Worm (Caenorhabditis elegans) whole organism, L2 larva: ENCODE measurements around the gene che-2.

Experiments used
- C34F6.9 ChIP-seq: fragments of 150-350 bp; optimal IDR thresholded peaks from 2 replicates; lab custom pipeline; 2014; ENCODE audit warnings: missing biosample characterization, missing genetic modification characterization
- F13H6.1 ChIP-seq: sonication (generic microtip); optimal IDR thresholded peaks from 2 replicates; lab custom pipeline; 2016; ENCODE audit warnings: missing genetic modification characterization, missing compliant biosample characterization
- Y55F3AM.14 ChIP-seq: fragments of 200-800 bp; sonication (Bioruptor generic); optimal IDR thresholded peaks from 2 replicates; lab custom pipeline; 2018; ENCODE audit warnings: mild to moderate bottlenecking, missing genetic modification characterization, missing compliant biosample characterization
- ZK546.5 ChIP-seq: sonication (generic microtip); optimal IDR thresholded peaks from 2 replicates; lab custom pipeline; 2017; ENCODE audit warnings: missing biosample characterization, missing genetic modification characterization
- alr-1 ChIP-seq: fragments of 150-350 bp; optimal IDR thresholded peaks from 2 replicates; lab custom pipeline; 2014; ENCODE audit warnings: missing biosample characterization, missing genetic modification characterization
- aly-2 ChIP-seq: fragments of 150-350 bp; optimal IDR thresholded peaks from 2 replicates; lab custom pipeline; 2014; ENCODE audit warnings: missing biosample characterization, missing genetic modification characterization
- ama-1 ChIP-seq: fragments of 150-350 bp; optimal IDR thresholded peaks from 2 replicates; lab custom pipeline; 2018; ENCODE audit warnings: inconsistent platforms
- blmp-1 ChIP-seq: sonication (generic microtip); optimal IDR thresholded peaks from 2 replicates; lab custom pipeline; 2017; ENCODE audit warnings: missing genetic modification characterization, mild to moderate bottlenecking, missing compliant biosample characterization, antibody characterized with exemption, moderate library complexity; ENCODE audit not compliant: insufficient read depth
- ceh-16 ChIP-seq: fragments of 150-350 bp; optimal IDR thresholded peaks from 2 replicates; lab custom pipeline; 2014; ENCODE audit warnings: missing biosample characterization, missing genetic modification characterization
- ceh-82 ChIP-seq: fragments of 150-350 bp; optimal IDR thresholded peaks from 2 replicates; lab custom pipeline; 2014; ENCODE audit warnings: missing biosample characterization, missing genetic modification characterization
- crh-2 ChIP-seq: sonication (generic microtip); optimal IDR thresholded peaks from 2 replicates; lab custom pipeline; 2017; ENCODE audit warnings: missing biosample characterization, missing genetic modification characterization
- dmd-4 ChIP-seq: sonication (generic microtip); optimal IDR thresholded peaks from 2 replicates; lab custom pipeline; 2017; ENCODE audit warnings: missing biosample characterization, missing genetic modification characterization
- egl-27 ChIP-seq: sonication (generic microtip); optimal IDR thresholded peaks from 3 replicates; lab custom pipeline; 2017; ENCODE audit warnings: missing biosample characterization, missing genetic modification reagents, missing genetic modification characterization
- elt-1 ChIP-seq: fragments of 150-350 bp; optimal IDR thresholded peaks from 2 replicates; lab custom pipeline; 2014; ENCODE audit warnings: missing biosample characterization, missing genetic modification characterization
- fos-1 ChIP-seq: fragments of 150-350 bp; optimal IDR thresholded peaks from 2 replicates; lab custom pipeline; 2014; ENCODE audit warnings: missing biosample characterization, missing genetic modification characterization
- gmeb-1 ChIP-seq: fragments of 150-350 bp; optimal IDR thresholded peaks from 2 replicates; lab custom pipeline; 2014; ENCODE audit warnings: missing biosample characterization, missing genetic modification characterization
- lin-13 ChIP-seq: fragments of 150-350 bp; optimal IDR thresholded peaks from 2 replicates; lab custom pipeline; 2014; ENCODE audit warnings: missing biosample characterization, missing genetic modification reagents, missing genetic modification characterization
- lin-39 ChIP-seq: fragments of 150-350 bp; optimal IDR thresholded peaks from 2 replicates; lab custom pipeline; 2014; ENCODE audit warnings: missing biosample characterization, missing genetic modification reagents, missing genetic modification characterization
- lsy-2 ChIP-seq, 2 experiments: fragments of 150-350 bp in 1 of 2; sonication (generic microtip) in 1 of 2; optimal IDR thresholded peaks; 2 replicates each; lab custom pipeline; 2014 to 2017; ENCODE audit warnings: missing biosample characterization in 2 of 2, missing genetic modification characterization in 2 of 2
- mab-5 ChIP-seq: fragments of 150-350 bp; optimal IDR thresholded peaks from 2 replicates; lab custom pipeline; 2014; ENCODE audit warnings: missing biosample characterization, missing genetic modification characterization
- mbf-1 ChIP-seq: sonication (generic microtip); optimal IDR thresholded peaks from 2 replicates; lab custom pipeline; 2017; ENCODE audit warnings: missing biosample characterization, missing genetic modification characterization
- nhr-11 ChIP-seq: fragments of 150-350 bp; optimal IDR thresholded peaks from 2 replicates; lab custom pipeline; 2014; ENCODE audit warnings: missing biosample characterization, missing genetic modification characterization
- nhr-12 ChIP-seq: fragments of 150-350 bp; optimal IDR thresholded peaks from 2 replicates; lab custom pipeline; 2014; ENCODE audit warnings: missing biosample characterization, missing genetic modification characterization
- nhr-129 ChIP-seq: fragments of 150-350 bp; optimal IDR thresholded peaks from 2 replicates; lab custom pipeline; 2014; ENCODE audit warnings: missing biosample characterization, missing genetic modification characterization
- nhr-23 ChIP-seq: fragments of 150-350 bp; optimal IDR thresholded peaks from 2 replicates; lab custom pipeline; 2014; ENCODE audit warnings: missing biosample characterization, missing genetic modification reagents, missing genetic modification characterization
- nhr-237 ChIP-seq: fragments of 150-350 bp; optimal IDR thresholded peaks from 2 replicates; lab custom pipeline; 2014; ENCODE audit warnings: missing biosample characterization, missing genetic modification characterization
- nhr-25 ChIP-seq: fragments of 150-350 bp; sonication (generic microtip); optimal IDR thresholded peaks from 3 replicates; lab custom pipeline; 2014; ENCODE audit warnings: missing biosample characterization, missing genetic modification characterization
- nhr-6 ChIP-seq: fragments of 150-350 bp; optimal IDR thresholded peaks from 2 replicates; lab custom pipeline; 2014; ENCODE audit warnings: missing biosample characterization, missing genetic modification characterization
- nhr-77 ChIP-seq: fragments of 150-350 bp; optimal IDR thresholded peaks from 2 replicates; lab custom pipeline; 2014; ENCODE audit warnings: missing biosample characterization, missing genetic modification characterization
- peb-1 ChIP-seq: fragments of 150-350 bp; optimal IDR thresholded peaks from 2 replicates; lab custom pipeline; 2014; ENCODE audit warnings: missing biosample characterization, missing genetic modification characterization
- sem-4 ChIP-seq: fragments of 150-350 bp; optimal IDR thresholded peaks from 2 replicates; lab custom pipeline; 2014; ENCODE audit warnings: missing biosample characterization, missing genetic modification reagents, missing genetic modification characterization
- snpc-4 ChIP-seq: fragments of 150-350 bp; optimal IDR thresholded peaks from 2 replicates; lab custom pipeline; 2014; ENCODE audit warnings: missing biosample characterization, missing genetic modification characterization
- unc-55 ChIP-seq: fragments of 150-350 bp; sonication (generic microtip); optimal IDR thresholded peaks from 3 replicates; lab custom pipeline; 2014; ENCODE audit warnings: missing biosample characterization, missing genetic modification reagents, missing genetic modification characterization
- unc-62 ChIP-seq: fragments of 150-350 bp; optimal IDR thresholded peaks from 2 replicates; lab custom pipeline; 2014; ENCODE audit warnings: missing biosample characterization, missing genetic modification reagents, missing genetic modification characterization
- zag-1 ChIP-seq: fragments of 150-350 bp; optimal IDR thresholded peaks from 2 replicates; lab custom pipeline; 2014; ENCODE audit warnings: missing biosample characterization, missing genetic modification characterization
- ztf-1 ChIP-seq: fragments of 200-800 bp; sonication (Bioruptor generic); conservative IDR thresholded peaks from 2 replicates; pipeline ENCODE4 v1.3.6; 2022; ENCODE audit warnings: missing genetic modification characterization, missing compliant biosample characterization
- ztf-11 ChIP-seq: sonication (generic microtip); optimal IDR thresholded peaks from 2 replicates; lab custom pipeline; 2017; ENCODE audit warnings: missing biosample characterization, missing genetic modification characterization
- ztf-4 ChIP-seq: fragments of 150-350 bp; optimal IDR thresholded peaks from 2 replicates; lab custom pipeline; 2014; ENCODE audit warnings: missing biosample characterization, missing genetic modification characterization

che-2 gene

ce11 chrX:506848-507247 is 25.6 kb downstream of the che-2 start, which contains the start of gene B0310.2:
Gene B0310.2 (minus strand): TSS chrX:506948.
- no peak for TF ChIP-seq snpc-4 (tag; lab: Kevin White, UChicago)
- no peak for TF ChIP-seq ztf-4 (tag; lab: Kevin White, UChicago)
- no peak for TF ChIP-seq nhr-12
- no peak for TF ChIP-seq nhr-129 (tag; lab: Kevin White, UChicago)
- TF ChIP-seq fos-1 (tag; lab: Kevin White, UChicago) = no peak
- no peak for TF ChIP-seq lin-39
- no peak for TF ChIP-seq ZK546.5 (tag; lab: Kevin White, UChicago)
- TF ChIP-seq ztf-1 (GFP tag; lab: Robert Waterston, UW) = no peak
- TF ChIP-seq peb-1 (tag; lab: Kevin White, UChicago) = no peak
- TF ChIP-seq blmp-1 (tag; lab: Kevin White, UChicago) = no peak
- no peak for TF ChIP-seq crh-2
- TF ChIP-seq alr-1 (tag; lab: Kevin White, UChicago) = no peak
- no peak for TF ChIP-seq F13H6.1 (tag; lab: Kevin White, UChicago)
- TF ChIP-seq ceh-16 = no peak
- TF ChIP-seq ztf-11 = no peak

- TF ChIP-seq mab-5 (tag; lab: Kevin White, UChicago) (no peak), lin-13 (GFP tag; lab: Kevin White, UChicago) (no peak), ceh-82 (tag; lab: Kevin White, UChicago) (no peak), aly-2 (tag; lab: Kevin White, UChicago) (no peak), egl-27 (no peak), nhr-11 (tag; lab: Kevin White, UChicago) (no peak), unc-55 (GFP tag; lab: Kevin White, UChicago) (no peak), nhr-25 (tag; lab: Kevin White, UChicago) (no peak), zag-1 (tag; lab: Kevin White, UChicago) (no peak), dmd-4 (tag; lab: Kevin White, UChicago) (no peak), nhr-237 (no peak), ztf-11 (no peak), C34F6.9 (tag; lab: Kevin White, UChicago) (no peak), nhr-12 (no peak), ztf-4 (tag; lab: Kevin White, UChicago) (no peak), fos-1 (tag; lab: Kevin White, UChicago) (no peak), snpc-4 (tag; lab: Kevin White, UChicago) (no peak)
Observed at ce11 chrX:514023-514422, 32.8 kb downstream of the che-2 start.

- TF ChIP-seq ceh-82 (tag; lab: Kevin White, UChicago) (no peak), nhr-25 (tag; lab: Kevin White, UChicago) (no peak), nhr-23 (no peak), unc-62 (no peak), ztf-1 (GFP tag; lab: Robert Waterston, UW) (no peak), nhr-129 (tag; lab: Kevin White, UChicago) (no peak), fos-1 (tag; lab: Kevin White, UChicago) (no peak), egl-27 (no peak), nhr-6 (tag; lab: Kevin White, UChicago) (no peak), snpc-4 (tag; lab: Kevin White, UChicago) (no peak), mbf-1 (tag; lab: Kevin White, UChicago) (no peak), elt-1 (tag; lab: Kevin White, UChicago) (no peak), gmeb-1 (tag; lab: Kevin White, UChicago) (no peak), dmd-4 (tag; lab: Kevin White, UChicago) (no peak), nhr-77 (tag; lab: Kevin White, UChicago) (no peak), sem-4 (tag; lab: Kevin White, UChicago) (no peak), lin-39 (no peak), lsy-2 (tag; optimal IDR thresholded peaks at IDR 0.05; lab: Kevin White, UChicago) (no peak), lin-13 (GFP tag; lab: Kevin White, UChicago) (no peak)
- TF ChIP-seq, all 48 proteins: peak for 0
Observed at ce11 chrX:520881-521280, 39.6 kb downstream of the che-2 start, which contains the start of gene B0310.3. Gene B0310.3 (minus strand): TSS chrX:520981.

- no peak for TF ChIP-seq ztf-11
- no peak for TF ChIP-seq nhr-6 (tag; lab: Kevin White, UChicago)
- TF ChIP-seq crh-2 = no peak
- no peak for TF ChIP-seq Y55F3AM.14
- TF ChIP-seq snpc-4 (tag; lab: Kevin White, UChicago) = no peak
- no peak for TF ChIP-seq nhr-129 (tag; lab: Kevin White, UChicago)
- TF ChIP-seq dmd-4 (tag; lab: Kevin White, UChicago) = no peak
- no peak for TF ChIP-seq nhr-25 (tag; lab: Kevin White, UChicago)
- TF ChIP-seq gmeb-1 (tag; lab: Kevin White, UChicago) = no peak
- TF ChIP-seq ama-1 (lab: Kevin White, UChicago) = no peak
Observed at ce11 chrX:524498-524897, 43.2 kb downstream of the che-2 start.
